Worm (Caenorhabditis elegans) whole organism, L1 larva: ENCODE data around the gene cah-1.

Experiments
- ama-1 ChIP-seq: fragments of 150-350 bp; optimal IDR thresholded peaks from 2 replicates; lab custom pipeline; 2014
- ces-1 ChIP-seq: fragments of 150-350 bp; optimal IDR thresholded peaks from 2 replicates; lab custom pipeline; 2014; ENCODE audit warnings: missing biosample characterization, missing genetic modification reagents, missing genetic modification characterization
- lin-35 ChIP-seq, 2 experiments: fragments of 150-350 bp; optimal IDR thresholded peaks; 2 replicates each; lab custom pipeline; 2014; ENCODE audit warnings: missing biosample characterization in 2 of 2, missing genetic modification characterization in 2 of 2, missing genetic modification reagents in 2 of 2
- lin-39 ChIP-seq: fragments of 150-350 bp; optimal IDR thresholded peaks from 2 replicates; lab custom pipeline; 2014; ENCODE audit warnings: missing biosample characterization, missing genetic modification reagents, missing genetic modification characterization
- nhr-11 ChIP-seq: fragments of 150-350 bp; optimal IDR thresholded peaks from 2 replicates; lab custom pipeline; 2014; ENCODE audit warnings: missing biosample characterization, missing genetic modification characterization
- nhr-20 ChIP-seq: sonication (generic microtip); optimal IDR thresholded peaks from 2 replicates; lab custom pipeline; 2016; ENCODE audit warnings: mild to moderate bottlenecking, missing genetic modification characterization, missing compliant biosample characterization
- nhr-76 ChIP-seq: sonication (generic microtip); optimal IDR thresholded peaks from 2 replicates; lab custom pipeline; 2017; ENCODE audit warnings: missing biosample characterization, missing genetic modification characterization
- tbx-2 ChIP-seq: sonication (generic microtip); optimal IDR thresholded peaks from 2 replicates; lab custom pipeline; 2016; ENCODE audit warnings: missing genetic modification characterization, missing compliant biosample characterization
- ztf-4 ChIP-seq: fragments of 150-350 bp; optimal IDR thresholded peaks from 2 replicates; lab custom pipeline; 2014; ENCODE audit warnings: missing biosample characterization, missing genetic modification characterization

DNA sequence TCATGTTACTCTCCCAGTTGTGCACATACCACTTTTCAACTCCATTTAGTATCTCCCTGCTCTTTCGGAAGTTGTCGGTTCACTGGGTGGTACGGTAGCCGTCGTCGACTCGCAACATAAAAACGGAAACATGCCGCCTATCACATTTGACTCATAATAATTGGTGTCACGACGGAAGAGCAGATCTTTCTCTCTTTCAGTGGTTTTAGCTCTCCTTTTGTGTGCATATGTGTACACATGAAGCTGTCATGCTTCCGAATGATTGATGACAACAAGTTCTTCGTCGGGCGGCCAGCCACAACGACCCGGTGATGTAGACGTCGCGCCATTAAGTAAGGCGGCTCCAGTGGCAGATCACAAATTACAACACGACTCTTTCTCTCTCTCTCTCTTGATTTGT is 40.3 kb upstream of the cah-1 start:
- no peak for TF ChIP-seq ama-1
- peak; percentile 92 for TF ChIP-seq tbx-2 (tag; lab: Kevin White, UChicago)
- no peak for TF ChIP-seq ces-1
- TF ChIP-seq lin-39: no peak
- TF ChIP-seq nhr-11 (tag; lab: Kevin White, UChicago): no peak
- TF ChIP-seq lin-35 (GFP tag; optimal IDR thresholded peaks at IDR 0.05; lab: Kevin White, UChicago): no peak
- no peak for TF ChIP-seq nhr-76 (tag; lab: Kevin White, UChicago)
- TF ChIP-seq ztf-4 (tag; lab: Kevin White, UChicago): no peak
- TF ChIP-seq nhr-20 (tag; lab: Kevin White, UChicago): no peak
